Worm (Caenorhabditis elegans): ENCODE measurements around the gene dyf-3.

ce11 chrIV:3385337-3386215 lies 13.5 kb downstream of the dyf-3 start, which contains the start of gene mai-2:
- TF ChIP-seq nhr-12 (tag; optimal IDR thresholded peaks at IDR 0.05) = no peak
- peak; percentile 59 for TF ChIP-seq pha-4 (tag; optimal IDR thresholded peaks at IDR 0.05)
- TF ChIP-seq snpc-4 (tag; optimal IDR thresholded peaks at IDR 0.05) = no peak
- no peak for TF ChIP-seq nhr-28 (tag; optimal IDR thresholded peaks at IDR 0.05)
- no peak for TF ChIP-seq sem-2 (GFP tag; optimal IDR thresholded peaks at IDR 0.05)
- peak; percentile 34 for TF ChIP-seq ces-1 (GFP tag; optimal IDR thresholded peaks at IDR 0.05)
- TF ChIP-seq ztf-11 (tag; optimal IDR thresholded peaks at IDR 0.05) = no peak
- no peak for TF ChIP-seq bed-3 (GFP tag; optimal IDR thresholded peaks at IDR 0.05)
- TF ChIP-seq unc-62 (GFP tag; optimal IDR thresholded peaks at IDR 0.05) = no peak
- no peak for TF ChIP-seq lin-32 (GFP tag; optimal IDR thresholded peaks at IDR 0.05)
- TF ChIP-seq blmp-1 (tag; optimal IDR thresholded peaks at IDR 0.05) = no peak
- TF ChIP-seq cnd-1 (tag; optimal IDR thresholded peaks at IDR 0.05) = no peak

Measured in whole organism, mixed stage, embryonic.